Worm (Caenorhabditis elegans) whole organism, young adult: Measurements from ENCODE around the gene grp-1.

Experiments
- C17E4.6 ChIP-seq: fragments of 200-800 bp; sonication (Bioruptor generic); IDR thresholded peaks from 2 replicates; pipeline ENCODE4 v1.3.6; 2022; ENCODE audit warnings: missing genetic modification reagents, missing genetic modification characterization, missing compliant biosample characterization
- D2030.7 ChIP-seq: fragments of 200-800 bp; sonication (Bioruptor generic); IDR thresholded peaks from 2 replicates; pipeline ENCODE4 v1.3.6; 2022; ENCODE audit warnings: missing genetic modification reagents, missing genetic modification characterization, missing compliant biosample characterization
- F22D6.2 ChIP-seq: sonication (generic microtip); optimal IDR thresholded peaks from 2 replicates; lab custom pipeline; 2016; ENCODE audit warnings: mild to moderate bottlenecking, missing genetic modification characterization, missing compliant biosample characterization
- F39B2.1 ChIP-seq: fragments of 200-800 bp; sonication (Bioruptor generic); IDR thresholded peaks from 2 replicates; pipeline ENCODE4 v1.3.6; 2022; ENCODE audit warnings: missing genetic modification reagents, missing genetic modification characterization, missing compliant biosample characterization
- F57C9.4 ChIP-seq: sonication (generic microtip); optimal IDR thresholded peaks from 2 replicates; lab custom pipeline; 2017; ENCODE audit warnings: mild to moderate bottlenecking, missing genetic modification characterization, missing compliant biosample characterization
- K11D2.4 ChIP-seq: fragments of 200-800 bp; sonication (Bioruptor generic); IDR thresholded peaks from 2 replicates; pipeline ENCODE4 v1.3.6; 2022; ENCODE audit warnings: missing genetic modification reagents, missing genetic modification characterization, missing compliant biosample characterization
- T07F8.4 ChIP-seq: sonication (generic microtip); optimal IDR thresholded peaks from 2 replicates; lab custom pipeline; 2016; ENCODE audit warnings: mild to moderate bottlenecking, missing genetic modification characterization, moderate library complexity, missing compliant biosample characterization
- T26A5.8 ChIP-seq: sonication (generic microtip); optimal IDR thresholded peaks from 2 replicates; lab custom pipeline; 2016; ENCODE audit warnings: missing genetic modification characterization, missing compliant biosample characterization
- Y53G8AR.9 ChIP-seq: fragments of 200-800 bp; sonication (Bioruptor generic); conservative IDR thresholded peaks from 2 replicates; pipeline ENCODE4 v1.3.6; 2022; ENCODE audit warnings: missing genetic modification reagents, missing genetic modification characterization, missing compliant biosample characterization
- Y56A3A.18 ChIP-seq: fragments of 200-800 bp; sonication (Bioruptor generic); IDR thresholded peaks from 2 replicates; pipeline ENCODE4 v1.3.6; 2022; ENCODE audit warnings: missing genetic modification reagents, missing genetic modification characterization, missing compliant biosample characterization
- Y95B8A.8 ChIP-seq: fragments of 200-800 bp; sonication (Bioruptor generic); IDR thresholded peaks from 2 replicates; pipeline ENCODE4 v1.3.6; 2022; ENCODE audit warnings: missing genetic modification reagents, missing genetic modification characterization, missing compliant biosample characterization
- ZK185.1 ChIP-seq: sonication (generic microtip); optimal IDR thresholded peaks from 2 replicates; lab custom pipeline; 2016; ENCODE audit warnings: mild to moderate bottlenecking, missing genetic modification characterization, missing compliant biosample characterization; ENCODE audit not compliant: poor library complexity, severe bottlenecking
- ama-1 ChIP-seq, 3 experiments: fragments of 150-350 bp in 1 of 3; sonication (generic microtip) in 2 of 3; optimal IDR thresholded peaks; 2 replicates each; lab custom pipeline; 2014 to 2018; ENCODE audit warnings: missing biosample characterization in 2 of 3, missing genetic modification characterization in 2 of 3, missing genetic modification reagents in 2 of 3
- aptf-2 ChIP-seq: fragments of 200-800 bp; sonication (Bioruptor generic); conservative IDR thresholded peaks from 2 replicates; pipeline ENCODE4 v1.3.6; 2022; ENCODE audit warnings: missing genetic modification reagents, missing genetic modification characterization, missing compliant biosample characterization
- attf-3 ChIP-seq: fragments of 200-800 bp; sonication (Bioruptor generic); conservative IDR thresholded peaks from 2 replicates; pipeline ENCODE4 v1.3.6; 2022; ENCODE audit warnings: missing genetic modification reagents, missing genetic modification characterization, missing compliant biosample characterization
- bed-1 ChIP-seq: fragments of 200-800 bp; sonication (Bioruptor generic); IDR thresholded peaks from 2 replicates; pipeline ENCODE4 v1.3.6; 2022; ENCODE audit warnings: missing genetic modification reagents, missing genetic modification characterization, missing compliant biosample characterization
- bed-2 ChIP-seq: fragments of 200-800 bp; sonication (Bioruptor generic); IDR thresholded peaks from 2 replicates; pipeline ENCODE4 v1.3.6; 2022; ENCODE audit warnings: missing genetic modification reagents, missing genetic modification characterization, missing compliant biosample characterization
- die-1 ChIP-seq: sonication (generic microtip); optimal IDR thresholded peaks from 2 replicates; lab custom pipeline; 2016; ENCODE audit warnings: missing genotype, mild to moderate bottlenecking, missing genetic modification characterization, missing compliant biosample characterization
- egl-18 ChIP-seq: fragments of 200-800 bp; sonication (Bioruptor generic); IDR thresholded peaks from 2 replicates; pipeline ENCODE4 v1.3.6; 2022; ENCODE audit warnings: missing genetic modification reagents, missing genetic modification characterization, missing compliant biosample characterization
- him-1 ChIP-seq: sonication (generic microtip); optimal IDR thresholded peaks from 2 replicates; lab custom pipeline; 2016; ENCODE audit warnings: missing genotype, missing genetic modification reagents, missing genetic modification characterization, missing compliant biosample characterization
- hlh-12 ChIP-seq: sonication (generic microtip); optimal IDR thresholded peaks from 2 replicates; lab custom pipeline; 2016; ENCODE audit warnings: missing genetic modification characterization, missing compliant biosample characterization
- hlh-26 ChIP-seq: fragments of 200-800 bp; sonication (Bioruptor generic); conservative IDR thresholded peaks from 2 replicates; pipeline ENCODE4 v1.3.6; 2022; ENCODE audit warnings: missing genetic modification reagents, missing genetic modification characterization, missing compliant biosample characterization
- let-526 ChIP-seq: fragments of 200-800 bp; sonication (Bioruptor generic); IDR thresholded peaks from 2 replicates; pipeline ENCODE4 v1.3.6; 2022; ENCODE audit warnings: missing genetic modification reagents, missing genetic modification characterization, missing compliant biosample characterization
- lin-26 ChIP-seq: fragments of 200-800 bp; sonication (Bioruptor generic); IDR thresholded peaks from 2 replicates; pipeline ENCODE4 v1.3.6; 2022; ENCODE audit warnings: missing genetic modification reagents, missing genetic modification characterization, missing compliant biosample characterization
- lin-40 ChIP-seq: sonication (generic microtip); optimal IDR thresholded peaks from 2 replicates; lab custom pipeline; 2016; ENCODE audit warnings: missing genetic modification characterization, mild to moderate bottlenecking, missing compliant biosample characterization, missing genotype, missing genetic modification reagents
- lir-1 ChIP-seq: fragments of 200-800 bp; sonication (Bioruptor generic); conservative IDR thresholded peaks from 2 replicates; pipeline ENCODE4 v1.3.6; 2022; ENCODE audit warnings: missing genetic modification reagents, missing genetic modification characterization, missing compliant biosample characterization
- madf-10 ChIP-seq: sonication (generic microtip); optimal IDR thresholded peaks from 2 replicates; lab custom pipeline; 2016; ENCODE audit warnings: mild to moderate bottlenecking, missing genetic modification characterization, missing compliant biosample characterization
- madf-8 ChIP-seq: fragments of 200-800 bp; sonication (Bioruptor generic); conservative IDR thresholded peaks from 2 replicates; pipeline ENCODE4 v1.3.6; 2022; ENCODE audit warnings: missing genetic modification reagents, missing genetic modification characterization, missing compliant biosample characterization
- mcd-1 ChIP-seq: fragments of 200-800 bp; sonication (Bioruptor generic); IDR thresholded peaks from 2 replicates; pipeline ENCODE4 v1.3.6; 2022; ENCODE audit warnings: missing genetic modification reagents, missing genetic modification characterization, missing compliant biosample characterization
- mxl-1 ChIP-seq: sonication (generic microtip); optimal IDR thresholded peaks from 2 replicates; lab custom pipeline; 2016; ENCODE audit warnings: missing genetic modification characterization, missing compliant biosample characterization
- nfya-1 ChIP-seq: sonication (generic microtip); optimal IDR thresholded peaks from 2 replicates; lab custom pipeline; 2017; ENCODE audit warnings: antibody characterized with exemption, missing compliant biosample characterization, missing genetic modification characterization, borderline replicate concordance; ENCODE audit not compliant: insufficient read depth
- nhr-120 ChIP-seq: fragments of 200-800 bp; sonication (Bioruptor generic); IDR thresholded peaks from 2 replicates; pipeline ENCODE4 v1.3.6; 2022; ENCODE audit warnings: missing genetic modification characterization, missing compliant biosample characterization
- nhr-179 ChIP-seq: sonication (generic microtip); optimal IDR thresholded peaks from 2 replicates; lab custom pipeline; 2016; ENCODE audit warnings: mild to moderate bottlenecking, missing genetic modification characterization, missing compliant biosample characterization
- nhr-27 ChIP-seq: fragments of 200-800 bp; sonication (Bioruptor generic); optimal IDR thresholded peaks from 2 replicates; lab custom pipeline; 2018; ENCODE audit warnings: mild to moderate bottlenecking, missing genetic modification characterization, moderate library complexity, missing compliant biosample characterization
- nhr-80 ChIP-seq: sonication (generic microtip); optimal IDR thresholded peaks from 2 replicates; lab custom pipeline; 2016; ENCODE audit warnings: missing genetic modification characterization, missing compliant biosample characterization
- nhr-90 ChIP-seq: sonication (generic microtip); optimal IDR thresholded peaks from 2 replicates; lab custom pipeline; 2016; ENCODE audit warnings: missing genotype, mild to moderate bottlenecking, missing genetic modification characterization, missing compliant biosample characterization
- pha-4 ChIP-seq: fragments of 150-350 bp; sonication (generic microtip); optimal IDR thresholded peaks from 2 replicates; lab custom pipeline; 2014; ENCODE audit warnings: missing biosample characterization, missing genetic modification reagents, missing genetic modification characterization
- repo-1 ChIP-seq: sonication (generic microtip); optimal IDR thresholded peaks from 2 replicates; lab custom pipeline; 2017; ENCODE audit warnings: mild to moderate bottlenecking, missing genetic modification characterization, missing compliant biosample characterization
- snpc-1.1 ChIP-seq: sonication (generic microtip); optimal IDR thresholded peaks from 2 replicates; lab custom pipeline; 2017; ENCODE audit warnings: missing genetic modification characterization, mild to moderate bottlenecking, missing compliant biosample characterization, antibody characterized with exemption, moderate library complexity, missing genotype, missing genetic modification reagents; ENCODE audit not compliant: insufficient read depth
- snpc-4 ChIP-seq, 5 experiments: fragments of 150-350 bp in 1 of 5; sonication (generic microtip) in 4 of 5; optimal IDR thresholded peaks; 2 replicates each; lab custom pipeline; 2014 to 2018; ENCODE audit warnings: missing genetic modification characterization in 5 of 5, missing biosample characterization in 3 of 5, antibody characterized with exemption in 2 of 5, mild to moderate bottlenecking in 2 of 5, missing compliant biosample characterization in 2 of 5, missing genotype in 2 of 5, moderate library complexity in 2 of 5, missing genetic modification reagents in 1 of 5
- somi-1 ChIP-seq: fragments of 200-800 bp; sonication (Bioruptor generic); optimal IDR thresholded peaks from 2 replicates; lab custom pipeline; 2018; ENCODE audit warnings: mild to moderate bottlenecking, missing genetic modification characterization, missing compliant biosample characterization
- tbp1 ChIP-seq: fragments of 200-800 bp; sonication (Bioruptor generic); optimal IDR thresholded peaks from 2 replicates; lab custom pipeline; 2018; ENCODE audit warnings: mild to moderate bottlenecking, missing genetic modification characterization, missing compliant biosample characterization
- tbx-9 ChIP-seq: sonication (generic microtip); optimal IDR thresholded peaks from 2 replicates; lab custom pipeline; 2016; ENCODE audit warnings: borderline replicate concordance, missing genetic modification characterization, inconsistent platforms, missing compliant biosample characterization
- xnd-1 ChIP-seq: sonication (generic microtip); optimal IDR thresholded peaks from 2 replicates; lab custom pipeline; 2016; ENCODE audit warnings: missing genotype, missing genetic modification reagents, missing genetic modification characterization, missing compliant biosample characterization
- ztf-18 ChIP-seq: sonication (generic microtip); optimal IDR thresholded peaks from 2 replicates; lab custom pipeline; 2016; ENCODE audit warnings: missing genotype, mild to moderate bottlenecking, missing genetic modification characterization, missing compliant biosample characterization
- ztf-22 ChIP-seq: fragments of 200-800 bp; sonication (Bioruptor generic); optimal IDR thresholded peaks from 2 replicates; lab custom pipeline; 2018; ENCODE audit warnings: mild to moderate bottlenecking, missing genetic modification characterization, moderate library complexity, missing compliant biosample characterization
- ztf-3 ChIP-seq: fragments of 200-800 bp; sonication (Bioruptor generic); optimal IDR thresholded peaks from 2 replicates; lab custom pipeline; 2018; ENCODE audit warnings: mild to moderate bottlenecking, missing genetic modification characterization, missing compliant biosample characterization

The grp-1 gene

DNA sequence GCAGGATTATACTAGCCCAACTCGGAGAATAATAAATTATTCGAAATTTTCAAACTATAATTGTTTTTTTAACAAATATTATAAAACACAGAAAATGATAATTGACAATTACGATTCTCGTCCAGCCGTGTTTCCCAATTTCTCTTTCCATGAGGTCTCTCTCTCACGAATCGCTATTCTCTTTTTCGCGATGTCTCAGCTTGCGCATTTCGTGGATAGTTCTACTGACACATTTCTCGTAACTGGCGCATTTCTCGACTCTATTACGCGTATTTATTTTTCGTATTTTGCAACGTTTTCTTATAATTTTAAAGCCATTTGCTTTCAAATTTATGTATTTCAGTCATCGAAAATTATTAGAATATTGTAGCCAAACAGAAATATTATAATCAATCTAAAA is 41.7 kb upstream of the grp-1 start:
- TF ChIP-seq nhr-90 (tag; lab: Kevin White, UChicago) = peak; percentile 96
- TF ChIP-seq aptf-2 = peak; percentile 98
- peak; percentile 88 for TF ChIP-seq F22D6.2 (tag; lab: Kevin White, UChicago)
- TF ChIP-seq somi-1 (GFP tag; lab: Kevin White, UChicago) = peak; percentile 97
- peak; percentile 47 for TF ChIP-seq F57C9.4 (tag; lab: Kevin White, UChicago)
- peak; percentile 92 for TF ChIP-seq Y53G8AR.9
- TF ChIP-seq ZK185.1 (tag; lab: Kevin White, UChicago) = peak; percentile 98
- TF ChIP-seq lir-1 (GFP tag; lab: Robert Waterston, UW) = peak; percentile 94
- TF ChIP-seq attf-3 (GFP tag; lab: Robert Waterston, UW) = peak; percentile 94
- TF ChIP-seq bed-1 = no peak
- peak; percentile 99 for TF ChIP-seq nhr-80 (tag; lab: Kevin White, UChicago)
- peak; percentile 100 for TF ChIP-seq ztf-18
- TF ChIP-seq mxl-1 (tag; lab: Kevin White, UChicago) = peak; percentile 92
- TF ChIP-seq lin-40 = peak; percentile 95
- peak; percentile 95; the same call in 1 of the 2 replicates for TF ChIP-seq K11D2.4 (GFP tag; lab: Robert Waterston, UW)
- no peak for TF ChIP-seq F39B2.1 (GFP tag; lab: Robert Waterston, UW)
- peak; percentile 66 for TF ChIP-seq ztf-3 (GFP tag; lab: Kevin White, UChicago)
- peak; percentile 97 for TF ChIP-seq die-1 (tag; lab: Kevin White, UChicago)
- peak; percentile 83 for TF ChIP-seq snpc-4 (GFP tag; optimal IDR thresholded peaks at IDR 0.05; lab: Kevin White, UChicago)
- TF ChIP-seq snpc-4 (tag; optimal IDR thresholded peaks at IDR 0.05; lab: Kevin White, UChicago) = peak; percentile 86 to 90 (median 89)
- peak; percentile 96 for TF ChIP-seq C17E4.6 (GFP tag; lab: Robert Waterston, UW)
- peak; percentile 99 for TF ChIP-seq let-526 (GFP tag; lab: Robert Waterston, UW)
- no peak for TF ChIP-seq ama-1 (optimal IDR thresholded peaks at IDR 0.05; lab: Kevin White, UChicago)
- no peak for TF ChIP-seq ama-1 (GFP tag; optimal IDR thresholded peaks at IDR 0.05; lab: Kevin White, UChicago)
- peak; percentile 98 for TF ChIP-seq Y95B8A.8
- no peak for TF ChIP-seq nfya-1 (tag; lab: Kevin White, UChicago)
- no peak for TF ChIP-seq tbx-9 (tag; lab: Kevin White, UChicago)
- peak; percentile 96 for TF ChIP-seq T07F8.4 (tag; lab: Kevin White, UChicago)
- TF ChIP-seq bed-2 (GFP tag; lab: Robert Waterston, UW) = peak; percentile 99
- TF ChIP-seq tbp1 = peak; percentile 80
- no peak for TF ChIP-seq nhr-27 (tag; lab: Kevin White, UChicago)
- peak; percentile 76 for TF ChIP-seq madf-8 (GFP tag; lab: Robert Waterston, UW)
- no peak for TF ChIP-seq nhr-179 (tag; lab: Kevin White, UChicago)
- 0 out of 2 replicates have a peak, but pooled peaks have one; percentile 49 for TF ChIP-seq nhr-120 (GFP tag; lab: Robert Waterston, UW)
- peak; percentile 97 for TF ChIP-seq lin-26
- TF ChIP-seq T26A5.8 (tag; lab: Kevin White, UChicago) = no peak
- peak; percentile 78 for TF ChIP-seq snpc-1.1 (tag; lab: Kevin White, UChicago)
- TF ChIP-seq D2030.7 (GFP tag; lab: Robert Waterston, UW) = peak; percentile 97
- TF ChIP-seq him-1 = peak; percentile 89
- TF ChIP-seq ztf-22 (GFP tag; lab: Kevin White, UChicago) = peak; percentile 93
- TF ChIP-seq hlh-12 (tag; lab: Kevin White, UChicago) = peak; percentile 24
- 0 out of 2 replicates have a peak, but pooled peaks have one; percentile 58 for TF ChIP-seq Y56A3A.18
- TF ChIP-seq pha-4 (tag; lab: Kevin White, UChicago) = peak; percentile 95
- TF ChIP-seq repo-1 (tag; lab: Kevin White, UChicago) = peak; percentile 2
- no peak for TF ChIP-seq hlh-26 (GFP tag; lab: Robert Waterston, UW)
- TF ChIP-seq egl-18 (GFP tag; lab: Robert Waterston, UW) = peak; percentile 69; the same call in 1 of the 2 replicates
- TF ChIP-seq madf-10 = peak; percentile 97
- peak; percentile 93 for TF ChIP-seq mcd-1 (GFP tag; lab: Robert Waterston, UW)
- TF ChIP-seq xnd-1 (tag; lab: Kevin White, UChicago) = no peak
